Fruit fly (Drosophila melanogaster) whole organism, embryonic: ENCODE measurements around the gene Gcn5.
A peak's percentile ranks its signal among the peaks of the same experiment; 100 is the strongest.

Experiments
- Atf3 ChIP-seq: fragments of 200-800 bp; sonication (Bioruptor generic); optimal IDR thresholded peaks from 3 replicates; lab custom pipeline; 2016; ENCODE audit warnings: missing biosample characterization, missing genetic modification characterization
- CG10147 ChIP-seq: fragments of 200-800 bp; sonication (Bioruptor generic); optimal IDR thresholded peaks from 2 replicates; lab custom pipeline; 2019; ENCODE audit warnings: missing biosample characterization, mild to moderate bottlenecking, missing genetic modification characterization, moderate library complexity
- CG1024 ChIP-seq: fragments of 200-800 bp; sonication (Bioruptor generic); IDR thresholded peaks from 2 replicates; pipeline ENCODE4 v1.3.6; 2022; ENCODE audit warnings: missing biosample characterization, missing genetic modification characterization
- CG11723 ChIP-seq: fragments of 200-800 bp; sonication (Bioruptor generic); optimal IDR thresholded peaks from 2 replicates; lab custom pipeline; 2017; ENCODE audit warnings: missing biosample characterization, mild to moderate bottlenecking, missing genetic modification characterization
- CG12391 ChIP-seq: fragments of 200-800 bp; sonication (Bioruptor generic); optimal IDR thresholded peaks from 3 replicates; lab custom pipeline; 2018; ENCODE audit warnings: missing biosample characterization, mild to moderate bottlenecking, missing genetic modification characterization, moderate library complexity
- CG12769 ChIP-seq: fragments of 200-800 bp; sonication (Bioruptor generic); optimal IDR thresholded peaks from 2 replicates; lab custom pipeline; 2019; ENCODE audit warnings: missing biosample characterization, mild to moderate bottlenecking, missing genetic modification characterization, moderate library complexity
- CG13287 ChIP-seq: fragments of 200-800 bp; sonication (Bioruptor generic); IDR thresholded peaks from 2 replicates; pipeline ENCODE4 v1.3.6; 2022; ENCODE audit warnings: missing biosample characterization, missing genetic modification characterization; ENCODE audit not compliant: partially characterized antibody
- CG14441 ChIP-seq: fragments of 200-800 bp; sonication (Bioruptor generic); IDR thresholded peaks from 2 replicates; pipeline ENCODE4 v1.3.6; 2022; ENCODE audit warnings: missing biosample characterization, missing genetic modification characterization
- CG14860 ChIP-seq: fragments of 200-800 bp; sonication (Bioruptor generic); IDR thresholded peaks from 3 replicates; pipeline ENCODE4 v1.3.6; 2022; ENCODE audit warnings: missing biosample characterization, missing genetic modification characterization; ENCODE audit not compliant: partially characterized antibody
- CG18011 ChIP-seq: fragments of 200-800 bp; sonication (Bioruptor generic); optimal IDR thresholded peaks from 2 replicates; lab custom pipeline; 2017; ENCODE audit warnings: missing biosample characterization, missing genetic modification characterization, mild to moderate bottlenecking, moderate library complexity, missing genotype
- CG18476 ChIP-seq: fragments of 200-800 bp; sonication (Bioruptor generic); optimal IDR thresholded peaks from 2 replicates; lab custom pipeline; 2016; ENCODE audit warnings: missing biosample characterization, mild to moderate bottlenecking, missing genetic modification characterization
- CG18764 ChIP-seq: fragments of 200-800 bp; sonication (Bioruptor generic); optimal IDR thresholded peaks from 3 replicates; lab custom pipeline; 2016; ENCODE audit warnings: missing biosample characterization, missing genetic modification characterization
- CG32767 ChIP-seq: fragments of 200-800 bp; sonication (Bioruptor generic); IDR thresholded peaks from 2 replicates; pipeline ENCODE4 v1.3.6; 2022; ENCODE audit warnings: missing biosample characterization, missing genetic modification characterization
- CG4707 ChIP-seq: fragments of 200-800 bp; sonication (Bioruptor generic); optimal IDR thresholded peaks from 2 replicates; lab custom pipeline; 2018; ENCODE audit warnings: missing biosample characterization, mild to moderate bottlenecking, missing genetic modification characterization, moderate library complexity
- CG6175 ChIP-seq: fragments of 200-800 bp; sonication (Bioruptor generic); IDR thresholded peaks from 3 replicates; pipeline ENCODE4 v1.3.6; 2022; ENCODE audit warnings: missing biosample characterization, missing genetic modification characterization
- CG6765 ChIP-seq: fragments of 200-800 bp; sonication (Bioruptor generic); optimal IDR thresholded peaks from 3 replicates; lab custom pipeline; 2017; ENCODE audit warnings: missing biosample characterization, mild to moderate bottlenecking, missing genetic modification characterization
- CG7556 ChIP-seq: fragments of 200-800 bp; sonication (Bioruptor generic); optimal IDR thresholded peaks from 2 replicates; lab custom pipeline; 2017; ENCODE audit warnings: missing biosample characterization, mild to moderate bottlenecking, missing genetic modification characterization
- CG7928 ChIP-seq: fragments of 200-800 bp; sonication (Bioruptor generic); optimal IDR thresholded peaks from 2 replicates; lab custom pipeline; 2017; ENCODE audit warnings: missing biosample characterization, mild to moderate bottlenecking, missing genetic modification characterization
- CG8478 ChIP-seq: fragments of >200 bp; optimal IDR thresholded peaks from 2 replicates; lab custom pipeline; 2018
- CG8924 ChIP-seq: fragments of 200-800 bp; optimal IDR thresholded peaks from 3 replicates; lab custom pipeline; 2019; ENCODE audit warnings: missing biosample characterization, mild to moderate bottlenecking, missing genetic modification characterization, moderate library complexity
- CG9932 ChIP-seq: fragments of 200-800 bp; sonication (Bioruptor generic); IDR thresholded peaks from 2 replicates; pipeline ENCODE4 v1.3.6; 2022; ENCODE audit warnings: missing biosample characterization, missing genetic modification characterization
- CHES-1-like ChIP-seq: fragments of 200-800 bp; sonication (Bioruptor generic); optimal IDR thresholded peaks from 2 replicates; lab custom pipeline; 2016; ENCODE audit warnings: missing biosample characterization, missing genetic modification characterization
- Dll ChIP-seq: fragments of 200-800 bp; sonication (Bioruptor generic); IDR thresholded peaks from 4 replicates; pipeline ENCODE4 v1.3.6; 2022; ENCODE audit warnings: missing biosample characterization, missing genetic modification characterization; ENCODE audit not compliant: partially characterized antibody
- NC2α ChIP-seq: fragments of 200-800 bp; sonication (Bioruptor generic); optimal IDR thresholded peaks from 2 replicates; lab custom pipeline; 2016; ENCODE audit warnings: missing biosample characterization, missing genetic modification characterization
- Pdp1 ChIP-seq, 2 experiments: fragments of 200-800 bp; sonication (Bioruptor generic); optimal IDR thresholded peaks; 3 replicates each; lab custom pipeline; 2016; ENCODE audit warnings: missing biosample characterization in 2 of 2, missing genetic modification characterization in 2 of 2, mild to moderate bottlenecking in 1 of 2, moderate library complexity in 1 of 2
- Side ChIP-seq: fragments of 200-800 bp; sonication (Bioruptor generic); optimal IDR thresholded peaks from 2 replicates; lab custom pipeline; 2016; ENCODE audit warnings: missing biosample characterization, missing genetic modification characterization
- Spps ChIP-seq: fragments of 200-800 bp; sonication (Bioruptor generic); optimal IDR thresholded peaks from 2 replicates; lab custom pipeline; 2018; ENCODE audit warnings: missing biosample characterization, mild to moderate bottlenecking, missing genetic modification characterization
- Trl ChIP-seq, 3 experiments: fragments of >200 bp in 2 of 3; fragments of 200-800 bp in 1 of 3; sonication (Bioruptor generic) in 1 of 3; optimal IDR thresholded peaks; 2 replicates in 1 of 3; 3 replicates in 2 of 3; lab custom pipeline; 2016 to 2017; ENCODE audit warnings: missing biosample characterization in 1 of 3, missing genetic modification characterization in 1 of 3
- ap ChIP-seq: fragments of 200-800 bp; sonication (Bioruptor generic); IDR thresholded peaks from 2 replicates; pipeline ENCODE4 v1.3.6; 2022; ENCODE audit warnings: missing biosample characterization, missing genetic modification characterization
- ash1 ChIP-seq: fragments of 200-800 bp; sonication (Bioruptor generic); optimal IDR thresholded peaks from 2 replicates; lab custom pipeline; 2018; ENCODE audit warnings: missing biosample characterization, mild to moderate bottlenecking, missing genetic modification characterization
- chm ChIP-seq: fragments of 200-800 bp; sonication (Bioruptor generic); IDR thresholded peaks from 2 replicates; pipeline ENCODE4 v1.3.6; 2022; ENCODE audit warnings: missing biosample characterization, missing genetic modification characterization
- crp ChIP-seq, 2 experiments: fragments of 200-800 bp; sonication (Bioruptor generic); optimal IDR thresholded peaks; 2 replicates in 1 of 2; 3 replicates in 1 of 2; lab custom pipeline; 2017; ENCODE audit warnings: missing biosample characterization in 2 of 2, missing genetic modification characterization in 2 of 2, mild to moderate bottlenecking in 1 of 2, moderate library complexity in 1 of 2
- cwo ChIP-seq: fragments of 200-800 bp; sonication (Bioruptor generic); optimal IDR thresholded peaks from 3 replicates; lab custom pipeline; 2017; ENCODE audit warnings: missing biosample characterization, missing genetic modification characterization, mild to moderate bottlenecking, moderate library complexity, missing genetic modification reagents
- dati ChIP-seq: fragments of 200-800 bp; sonication (Bioruptor generic); IDR thresholded peaks from 2 replicates; pipeline ENCODE4 v1.3.6; 2022; ENCODE audit warnings: missing biosample characterization, missing genetic modification characterization
- ewg ChIP-seq: fragments of 200-800 bp; sonication (Bioruptor generic); optimal IDR thresholded peaks from 3 replicates; lab custom pipeline; 2017; ENCODE audit warnings: mild to moderate bottlenecking, missing biosample characterization, missing genetic modification reagents, missing genetic modification characterization
- gcm ChIP-seq: fragments of 200-800 bp; sonication (Bioruptor generic); optimal IDR thresholded peaks from 2 replicates; lab custom pipeline; 2019; ENCODE audit warnings: missing biosample characterization, mild to moderate bottlenecking, missing genetic modification characterization, moderate library complexity
- inv ChIP-seq: fragments of 200-800 bp; sonication (Bioruptor generic); IDR thresholded peaks from 2 replicates; pipeline ENCODE4 v1.3.6; 2022; ENCODE audit warnings: missing biosample characterization, missing genetic modification characterization; ENCODE audit not compliant: partially characterized antibody
- lola ChIP-seq, 3 experiments: fragments of >200 bp in 2 of 3; fragments of 200-800 bp in 1 of 3; sonication (Bioruptor generic) in 1 of 3; optimal IDR thresholded peaks; 2 replicates each; lab custom pipeline; 2017 to 2019; ENCODE audit warnings: missing biosample characterization in 3 of 3, missing genetic modification characterization in 3 of 3, mild to moderate bottlenecking in 1 of 3, moderate library complexity in 1 of 3
- nom ChIP-seq: fragments of 200-800 bp; sonication (Bioruptor generic); optimal IDR thresholded peaks from 2 replicates; lab custom pipeline; 2017; ENCODE audit warnings: missing biosample characterization, missing genetic modification characterization, mild to moderate bottlenecking, moderate library complexity, missing genetic modification reagents
- otp ChIP-seq: fragments of 200-800 bp; sonication (Bioruptor generic); IDR thresholded peaks from 3 replicates; pipeline ENCODE4, ENCODE4 v1.3.6; 2022; ENCODE audit warnings: missing biosample characterization, missing genetic modification characterization
- phol ChIP-seq: fragments of 200-800 bp; sonication (Bioruptor generic); optimal IDR thresholded peaks from 3 replicates; lab custom pipeline; 2018; ENCODE audit warnings: missing biosample characterization, mild to moderate bottlenecking, missing genetic modification characterization, moderate library complexity
- ranshi ChIP-seq: fragments of 200-800 bp; sonication (Bioruptor generic); IDR thresholded peaks from 2 replicates; pipeline ENCODE4 v1.3.6; 2022; ENCODE audit warnings: missing biosample characterization, missing genetic modification characterization
- sqz ChIP-seq: fragments of 200-800 bp; sonication (Bioruptor generic); optimal IDR thresholded peaks from 3 replicates; lab custom pipeline; 2018; ENCODE audit warnings: missing biosample characterization, mild to moderate bottlenecking, missing genetic modification characterization
- tll ChIP-seq, 2 experiments: fragments of 200-800 bp in 1 of 2; fragments of >200 bp in 1 of 2; sonication (Bioruptor generic) in 1 of 2; optimal IDR thresholded peaks; 2 replicates each; lab custom pipeline; 2017 to 2019; ENCODE audit warnings: missing biosample characterization in 2 of 2, missing genetic modification characterization in 2 of 2, mild to moderate bottlenecking in 1 of 2, moderate library complexity in 1 of 2
- usp ChIP-seq: fragments of >200 bp; optimal IDR thresholded peaks from 2 replicates; lab custom pipeline; 2017; ENCODE audit warnings: missing biosample characterization, missing genetic modification characterization
- wek ChIP-seq: fragments of 200-800 bp; sonication (Bioruptor generic); optimal IDR thresholded peaks from 3 replicates; lab custom pipeline; 2018; ENCODE audit warnings: missing biosample characterization, mild to moderate bottlenecking, missing genetic modification characterization, moderate library complexity
- yki ChIP-seq: fragments of >200 bp; optimal IDR thresholded peaks from 3 replicates; lab custom pipeline; 2018

Gene Gcn5

DNA sequence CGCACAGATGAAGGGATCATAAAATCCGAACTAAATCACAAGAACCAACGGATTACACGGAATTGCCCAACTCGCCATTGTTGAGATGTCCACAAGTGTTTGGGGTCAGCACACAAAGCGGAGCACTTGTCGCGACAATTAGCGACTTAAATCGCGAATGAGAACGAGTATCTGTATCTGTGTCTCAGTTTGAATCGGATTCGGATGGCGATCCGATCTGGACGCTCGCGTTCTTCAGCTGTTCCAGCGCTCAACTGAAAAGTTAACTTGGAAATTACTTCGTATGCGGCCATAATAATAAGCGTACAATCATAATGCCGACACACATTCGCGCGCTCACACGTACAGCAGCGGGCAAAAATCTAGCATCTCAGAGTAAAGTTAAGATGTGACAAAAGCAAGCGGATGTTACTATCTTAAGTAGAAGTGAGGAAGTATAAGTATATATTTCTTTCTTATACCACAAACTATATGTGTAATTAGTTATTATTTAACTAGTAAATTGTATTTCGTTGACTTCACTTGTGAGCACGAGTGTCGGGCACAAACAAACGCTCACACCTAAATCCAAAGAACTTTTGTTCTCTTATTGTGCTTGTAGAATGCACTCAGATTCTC is 33.3 kb downstream of the Gcn5 start, which contains the start of gene CG10660 (continued):
- TF ChIP-seq CG11723: peak; percentile 70
- no peak for TF ChIP-seq usp
- peak; percentile 68 for TF ChIP-seq CG9932 (GFP tag; lab: Robert Waterston, UW)
- no peak for TF ChIP-seq CG8478
- TF ChIP-seq ranshi (GFP tag; lab: Robert Waterston, UW): peak; percentile 89
- TF ChIP-seq CG18764: peak; percentile 67
- peak; percentile 75 for TF ChIP-seq CG10147 (GFP tag; lab: Kevin White, UChicago)
- peak; percentile 91 for TF ChIP-seq CG7556 (GFP tag; lab: Kevin White, UChicago)
- peak; percentile 19 for TF ChIP-seq ash1 (GFP tag; lab: Kevin White, UChicago)
- TF ChIP-seq tll (GFP tag; optimal IDR thresholded peaks at IDR 0.05; lab: Kevin White, UChicago): no peak
- peak; percentile 90 for TF ChIP-seq CG12769 (tag; lab: Kevin White, UChicago)
- no peak for TF ChIP-seq inv (GFP tag; lab: Robert Waterston, UW)
- TF ChIP-seq lola (GFP tag; optimal IDR thresholded peaks at IDR 0.05; lab: Kevin White, UChicago): peak in 1 of 3 experiments; percentile 86
- TF ChIP-seq ap (GFP tag; lab: Robert Waterston, UW): peak; percentile 81
- peak; percentile 89 for TF ChIP-seq gcm (GFP tag; lab: Kevin White, UChicago)
- TF ChIP-seq chm (GFP tag; lab: Robert Waterston, UW): peak; percentile 91
- TF ChIP-seq otp (GFP tag; lab: Robert Waterston, UW): peak; percentile 91
- peak; percentile 22 for TF ChIP-seq NC2α (GFP tag; lab: Kevin White, UChicago)
- peak; percentile 67 for TF ChIP-seq Side

DNA sequence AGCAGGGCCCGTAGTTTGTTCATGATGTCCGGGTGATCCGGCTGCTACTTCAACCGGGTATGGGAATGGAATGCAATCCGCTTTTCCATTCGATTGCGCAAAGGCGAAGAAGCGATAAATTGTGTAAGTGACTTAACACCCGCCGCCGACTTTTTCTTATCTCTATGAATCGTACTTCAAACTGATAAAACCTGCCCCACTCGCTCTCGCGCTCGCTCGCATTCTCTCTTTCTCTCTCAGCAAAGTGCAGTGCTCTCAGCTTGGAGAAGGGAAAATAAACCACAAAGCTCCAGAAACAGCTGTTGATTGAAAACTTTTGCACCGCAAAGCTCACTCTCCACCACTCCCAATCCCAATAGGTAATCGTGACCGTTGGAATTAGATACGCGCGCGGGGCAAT is 33.9 kb downstream of the Gcn5 start:
- TF ChIP-seq CG13287 (GFP tag; lab: Robert Waterston, UW): 0 out of 2 replicates have a peak, but pooled peaks have one; percentile 8
- TF ChIP-seq wek (GFP tag; lab: Kevin White, UChicago): no peak
- no peak for TF ChIP-seq CG4707 (GFP tag; lab: Kevin White, UChicago)
- 0 out of 3 replicates have a peak, but pooled peaks have one; percentile 17 for TF ChIP-seq CG6175 (GFP tag; lab: Robert Waterston, UW)
- TF ChIP-seq CG1024 (GFP tag; lab: Robert Waterston, UW): no peak
- TF ChIP-seq CG12769 (tag; lab: Kevin White, UChicago): no peak
- TF ChIP-seq ewg: no peak
- TF ChIP-seq CG12391 (tag; lab: Kevin White, UChicago): no peak
- no peak for TF ChIP-seq CG14441
- no peak for TF ChIP-seq CG32767 (GFP tag; lab: Robert Waterston, UW)
- 0 out of 4 replicates have a peak, but pooled peaks have one; percentile 31 for TF ChIP-seq Dll (GFP tag; lab: Robert Waterston, UW)
- no peak for TF ChIP-seq CHES-1-like (GFP tag; lab: Kevin White, UChicago)
- TF ChIP-seq Pdp1 (GFP tag; optimal IDR thresholded peaks at IDR 0.05; lab: Kevin White, UChicago): peak in 1 of 2 experiments; percentile 97
- no peak for TF ChIP-seq CG18476 (GFP tag; lab: Kevin White, UChicago)
- peak; percentile 21 for TF ChIP-seq CG6765 (GFP tag; lab: Kevin White, UChicago)
- peak; percentile 59 for TF ChIP-seq yki (lab: Kevin White, UChicago)
- TF ChIP-seq CG8924 (tag; lab: Kevin White, UChicago): no peak
- TF ChIP-seq Spps (tag; lab: Kevin White, UChicago): no peak
- TF ChIP-seq dati (GFP tag; lab: Robert Waterston, UW): no peak
- no peak for TF ChIP-seq Atf3 (GFP tag; lab: Kevin White, UChicago)
- TF ChIP-seq otp (GFP tag; lab: Robert Waterston, UW): 0 out of 3 replicates have a peak, but pooled peaks have one; percentile 5
- peak; percentile 43 for TF ChIP-seq nom (GFP tag; lab: Kevin White, UChicago)
- no peak for TF ChIP-seq CG18011 (GFP tag; lab: Kevin White, UChicago)
- TF ChIP-seq crp (GFP tag; optimal IDR thresholded peaks at IDR 0.05; lab: Kevin White, UChicago): peak in 1 of 2 experiments; percentile 63
- no peak for TF ChIP-seq phol (tag; lab: Kevin White, UChicago)
- peak; percentile 91 to 92 for TF ChIP-seq Trl (optimal IDR thresholded peaks at IDR 0.05; lab: Kevin White, UChicago)
- no peak for TF ChIP-seq Trl (GFP tag; optimal IDR thresholded peaks at IDR 0.05; lab: Kevin White, UChicago)
- TF ChIP-seq CG14860 (GFP tag; lab: Robert Waterston, UW): no peak
- TF ChIP-seq sqz (GFP tag; lab: Kevin White, UChicago): no peak
- TF ChIP-seq cwo (GFP tag; lab: Kevin White, UChicago): no peak
- no peak for TF ChIP-seq CG7928
